Worm (Caenorhabditis elegans): ENCODE results near the gene T07D4.5.
A peak's percentile ranks its signal among the peaks of the same experiment; 100 is the strongest.

Gene T07D4.5

DNA sequence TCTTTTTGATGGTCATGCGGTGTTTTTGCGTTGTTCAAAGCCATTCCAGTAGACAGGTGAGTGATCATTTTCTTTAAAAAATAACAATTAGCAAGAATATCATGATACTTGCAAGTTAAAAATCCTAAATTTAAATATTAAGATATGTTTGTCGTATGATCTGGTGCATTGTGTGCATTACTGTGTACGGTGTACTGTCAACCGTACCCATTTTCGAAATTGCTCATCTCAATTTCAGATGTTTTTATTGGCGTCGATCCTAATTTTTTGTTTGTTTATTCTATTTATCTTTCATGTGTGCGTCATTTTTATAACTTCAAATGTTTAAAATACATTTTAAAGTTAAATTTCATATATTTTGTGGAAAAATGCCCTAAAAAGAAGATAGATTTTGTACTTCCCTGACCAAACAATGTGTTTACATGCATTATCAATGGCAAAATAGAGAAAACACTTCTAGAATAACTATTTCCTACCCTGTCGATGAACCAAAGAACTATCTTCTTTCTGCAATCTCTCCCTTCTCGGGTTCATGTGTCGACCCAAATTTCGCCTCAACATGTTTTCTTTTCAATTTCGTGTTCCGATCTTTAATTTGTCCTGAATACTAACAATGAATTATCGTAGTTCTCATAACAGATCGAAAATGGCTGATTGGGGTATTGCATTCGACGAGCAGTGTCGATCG is at the start of gene T07D4.5, which contains the start of gene ddx-19:
Gene T07D4.5 (minus strand): TSS at position 71 of the 688 bp plus-strand sequence.
Gene ddx-19 (plus strand): TSS at position 638 of the 688 bp plus-strand sequence.
- TF ChIP-seq nhr-21 (tag; optimal IDR thresholded peaks at IDR 0.05) (peak; percentile 4), fos-1 (tag; optimal IDR thresholded peaks at IDR 0.05) (peak; percentile 1), crh-2 (tag; optimal IDR thresholded peaks at IDR 0.05) (peak; percentile 42), sem-4 (tag; optimal IDR thresholded peaks at IDR 0.05) (no peak), gmeb-1 (tag; optimal IDR thresholded peaks at IDR 0.05) (peak; percentile 29), unc-55 (GFP tag; optimal IDR thresholded peaks at IDR 0.05) (peak; percentile 85), skn-1 (tag; optimal IDR thresholded peaks at IDR 0.05) (no peak), mab-5 (tag; optimal IDR thresholded peaks at IDR 0.05) (no peak), Y55F3AM.14 (GFP tag; optimal IDR thresholded peaks at IDR 0.05) (no peak), lin-13 (GFP tag; optimal IDR thresholded peaks at IDR 0.05) (peak; percentile 25), lin-39 (tag; optimal IDR thresholded peaks at IDR 0.05) (no peak), sma-3 (GFP tag; optimal IDR thresholded peaks at IDR 0.05) (peak; percentile 42), F13H6.1 (tag; optimal IDR thresholded peaks at IDR 0.05) (no peak), nhr-129 (tag; optimal IDR thresholded peaks at IDR 0.05) (peak; percentile 24), C34F6.9 (tag; optimal IDR thresholded peaks at IDR 0.05) (peak; percentile 67), lsy-2 (tag; optimal IDR thresholded peaks at IDR 0.05) (peak; percentile 89 to 98)

ce11 chrII:8932392-8932791 is 48.3 kb upstream of the T07D4.5 start:
- TF ChIP-seq lin-11 (tag; optimal IDR thresholded peaks at IDR 0.05) (no peak), nhr-237 (tag; optimal IDR thresholded peaks at IDR 0.05) (no peak), C34F6.9 (tag; optimal IDR thresholded peaks at IDR 0.05) (no peak), sma-9 (GFP tag; optimal IDR thresholded peaks at IDR 0.05) (no peak), sma-9 (tag; optimal IDR thresholded peaks at IDR 0.05) (no peak), ceh-82 (tag; optimal IDR thresholded peaks at IDR 0.05) (no peak), sma-3 (GFP tag; optimal IDR thresholded peaks at IDR 0.05) (no peak), nhr-6 (tag; optimal IDR thresholded peaks at IDR 0.05) (no peak)

DNA sequence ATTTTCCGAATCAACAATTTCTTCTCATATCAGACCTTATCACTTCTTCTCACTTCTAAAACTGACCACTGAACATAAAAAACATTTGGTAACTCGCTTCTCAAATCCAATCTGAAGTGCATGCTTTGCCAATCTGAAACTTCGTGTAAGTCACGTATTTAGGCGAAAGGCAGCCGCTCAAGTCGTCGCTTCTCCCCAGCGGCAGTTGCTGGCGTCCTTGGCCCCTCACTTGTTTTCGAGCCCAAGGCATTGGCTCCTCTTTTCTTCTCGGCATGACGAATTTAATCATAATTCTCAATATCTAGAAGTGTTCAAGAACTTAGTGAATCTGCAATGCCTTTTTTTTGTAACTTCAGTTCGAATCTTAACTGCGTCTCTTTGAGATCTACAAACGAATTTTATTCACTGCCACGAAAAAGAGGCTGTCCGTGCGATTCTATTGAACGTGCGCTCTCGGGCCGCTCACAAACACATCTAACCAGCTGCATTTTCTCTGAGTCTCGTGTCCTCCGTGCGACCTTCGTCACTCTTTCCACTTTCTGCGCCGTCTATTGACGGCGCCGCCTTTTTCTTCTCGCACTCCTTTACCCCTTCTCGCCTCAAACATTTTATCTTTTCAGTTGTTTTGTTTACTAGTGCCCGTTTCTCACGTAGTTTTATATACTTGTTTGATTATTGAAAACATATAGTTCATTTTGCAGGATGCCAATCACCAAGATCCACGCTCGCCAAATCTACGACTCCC is 47.4 kb upstream of the T07D4.5 start:
- TF ChIP-seq nhr-77 (tag; optimal IDR thresholded peaks at IDR 0.05) (no peak), zag-1 (tag; optimal IDR thresholded peaks at IDR 0.05) (no peak), fos-1 (tag; optimal IDR thresholded peaks at IDR 0.05) (peak; percentile 28), ceh-82 (tag; optimal IDR thresholded peaks at IDR 0.05) (no peak), alr-1 (tag; optimal IDR thresholded peaks at IDR 0.05) (no peak), lsy-2 (tag; optimal IDR thresholded peaks at IDR 0.05) (peak in 1 of 2 experiments; percentile 20), C34F6.9 (tag; optimal IDR thresholded peaks at IDR 0.05) (peak; percentile 10), lin-39 (tag; optimal IDR thresholded peaks at IDR 0.05) (no peak), lin-13 (GFP tag; optimal IDR thresholded peaks at IDR 0.05) (no peak), ama-1 (optimal IDR thresholded peaks at IDR 0.05) (peak; percentile 71), F13H6.1 (tag; optimal IDR thresholded peaks at IDR 0.05) (peak; percentile 45), mdl-1 (tag; optimal IDR thresholded peaks at IDR 0.05) (no peak), snpc-4 (tag; optimal IDR thresholded peaks at IDR 0.05) (no peak), nhr-129 (tag; optimal IDR thresholded peaks at IDR 0.05) (peak; percentile 10), Y55F3AM.14 (GFP tag; optimal IDR thresholded peaks at IDR 0.05) (no peak), unc-39 (tag; optimal IDR thresholded peaks at IDR 0.05) (no peak), crh-2 (tag; optimal IDR thresholded peaks at IDR 0.05) (peak; percentile 47), sma-9 (GFP tag; optimal IDR thresholded peaks at IDR 0.05) (no peak), sma-9 (tag; optimal IDR thresholded peaks at IDR 0.05) (no peak)

- TF ChIP-seq crh-2 (tag; optimal IDR thresholded peaks at IDR 0.05): no peak
- TF ChIP-seq blmp-1 (tag; optimal IDR thresholded peaks at IDR 0.05; ENCODE audit: insufficient read depth): no peak
- no peak for TF ChIP-seq Y55F3AM.14 (GFP tag; optimal IDR thresholded peaks at IDR 0.05)
- no peak for TF ChIP-seq nhr-12 (tag; optimal IDR thresholded peaks at IDR 0.05)
- no peak for TF ChIP-seq sma-3 (GFP tag; optimal IDR thresholded peaks at IDR 0.05)
- TF ChIP-seq peb-1 (tag; optimal IDR thresholded peaks at IDR 0.05): no peak
- TF ChIP-seq ztf-4 (tag; optimal IDR thresholded peaks at IDR 0.05): no peak
- no peak for TF ChIP-seq sma-9 (GFP tag; optimal IDR thresholded peaks at IDR 0.05)
- TF ChIP-seq sma-9 (tag; optimal IDR thresholded peaks at IDR 0.05): no peak
- TF ChIP-seq ceh-82 (tag; optimal IDR thresholded peaks at IDR 0.05): no peak
- TF ChIP-seq snpc-4 (tag; optimal IDR thresholded peaks at IDR 0.05): no peak
- no peak for TF ChIP-seq alr-1 (tag; optimal IDR thresholded peaks at IDR 0.05)
- TF ChIP-seq elt-1 (tag; optimal IDR thresholded peaks at IDR 0.05): no peak
- no peak for TF ChIP-seq gmeb-1 (tag; optimal IDR thresholded peaks at IDR 0.05)
- no peak for TF ChIP-seq elt-3 (tag; optimal IDR thresholded peaks at IDR 0.05)
- no peak for TF ChIP-seq ZK546.5 (tag; optimal IDR thresholded peaks at IDR 0.05)
- no peak for TF ChIP-seq unc-55 (GFP tag; optimal IDR thresholded peaks at IDR 0.05)
- no peak for TF ChIP-seq mab-5 (tag; optimal IDR thresholded peaks at IDR 0.05)
- no peak for TF ChIP-seq ceh-16 (tag; optimal IDR thresholded peaks at IDR 0.05)
Measured at ce11 chrII:8930763-8931162, 46.6 kb upstream of the T07D4.5 start, which contains the start of gene enol-1. TSS of gene enol-1 (plus strand) at chrII:8930997.

All from whole organism, L2 larva.